Worm (Caenorhabditis elegans): ENCODE data around the gene asp-6.

The asp-6 gene

ce11 chrV:8226812-8227211 is 41.9 kb downstream of the asp-6 start, which contains the start of gene K07C11.10:
Gene K07C11.10, minus strand, starts transcription at chrV:8226912.
- TF ChIP-seq nhr-6 (tag; optimal IDR thresholded peaks at IDR 0.05): no peak
- TF ChIP-seq unc-39 (tag; optimal IDR thresholded peaks at IDR 0.05): no peak
- no peak for TF ChIP-seq skn-1 (tag; optimal IDR thresholded peaks at IDR 0.05)
- no peak for TF ChIP-seq Y55F3AM.14 (GFP tag; optimal IDR thresholded peaks at IDR 0.05)
- no peak for TF ChIP-seq mdl-1 (tag; optimal IDR thresholded peaks at IDR 0.05)

- TF ChIP-seq fos-1 (tag; optimal IDR thresholded peaks at IDR 0.05): no peak
- no peak for TF ChIP-seq nhr-12 (tag; optimal IDR thresholded peaks at IDR 0.05)
- TF ChIP-seq lin-11 (tag; optimal IDR thresholded peaks at IDR 0.05): no peak
- TF ChIP-seq gmeb-1 (tag; optimal IDR thresholded peaks at IDR 0.05): no peak
- TF ChIP-seq ceh-16 (tag; optimal IDR thresholded peaks at IDR 0.05): no peak
- TF ChIP-seq nhr-21 (tag; optimal IDR thresholded peaks at IDR 0.05): no peak
- TF ChIP-seq unc-39 (tag; optimal IDR thresholded peaks at IDR 0.05): no peak
Observed at ce11 chrV:8224634-8225033, 44.1 kb downstream of the asp-6 start, which contains the start of gene pax-1. Gene pax-1, plus strand, starts transcription at chrV:8224934.

- TF ChIP-seq ztf-11 (tag; optimal IDR thresholded peaks at IDR 0.05) (no peak), nhr-6 (tag; optimal IDR thresholded peaks at IDR 0.05) (no peak)
Observed at ce11 chrV:8223417-8223816, 45.3 kb downstream of the asp-6 start.

ce11 chrV:8221083-8221538 is 47.6 kb downstream of the asp-6 start, which contains the start of the genes cogc-6 and air-1:
Gene cogc-6, minus strand, starts transcription at chrV:8221316.
Gene air-1, plus strand, starts transcription at chrV:8221488.
- TF ChIP-seq nhr-129 (tag; optimal IDR thresholded peaks at IDR 0.05) (peak; percentile 44), C34F6.9 (tag; optimal IDR thresholded peaks at IDR 0.05) (peak; percentile 48), nhr-21 (tag; optimal IDR thresholded peaks at IDR 0.05) (no peak), crh-2 (tag; optimal IDR thresholded peaks at IDR 0.05) (peak; percentile 88), lin-39 (tag; optimal IDR thresholded peaks at IDR 0.05) (no peak), unc-55 (GFP tag; optimal IDR thresholded peaks at IDR 0.05) (peak; percentile 34), gmeb-1 (tag; optimal IDR thresholded peaks at IDR 0.05) (peak; percentile 53), lsy-2 (tag; optimal IDR thresholded peaks at IDR 0.05) (peak in 1 of 2 experiments; percentile 41), snpc-4 (tag; optimal IDR thresholded peaks at IDR 0.05) (peak; percentile 11)

- TF ChIP-seq F13H6.1 (tag; optimal IDR thresholded peaks at IDR 0.05): no peak
- no peak for TF ChIP-seq nhr-6 (tag; optimal IDR thresholded peaks at IDR 0.05)
- TF ChIP-seq nhr-129 (tag; optimal IDR thresholded peaks at IDR 0.05): no peak
- no peak for TF ChIP-seq ztf-1 (GFP tag; conservative IDR thresholded peaks at IDR 0.05)
- TF ChIP-seq mbf-1 (tag; optimal IDR thresholded peaks at IDR 0.05): no peak
- no peak for TF ChIP-seq ama-1 (optimal IDR thresholded peaks at IDR 0.05)
- TF ChIP-seq dmd-4 (tag; optimal IDR thresholded peaks at IDR 0.05): no peak
- TF ChIP-seq nhr-237 (tag; optimal IDR thresholded peaks at IDR 0.05): no peak
- no peak for TF ChIP-seq aly-2 (tag; optimal IDR thresholded peaks at IDR 0.05)
- no peak for TF ChIP-seq unc-55 (GFP tag; optimal IDR thresholded peaks at IDR 0.05)
- no peak for TF ChIP-seq zag-1 (tag; optimal IDR thresholded peaks at IDR 0.05)
Observed at ce11 chrV:8219550-8219949, 49.2 kb downstream of the asp-6 start.

ce11 chrV:8217661-8218265 is 51.0 kb downstream of the asp-6 start, which contains the start of gene K07C11.8:
Gene K07C11.8, minus strand, starts transcription at chrV:8217884.
- peak; percentile 11 for TF ChIP-seq fos-1 (tag; optimal IDR thresholded peaks at IDR 0.05)
- TF ChIP-seq mbf-1 (tag; optimal IDR thresholded peaks at IDR 0.05): no peak
- TF ChIP-seq unc-55 (GFP tag; optimal IDR thresholded peaks at IDR 0.05): peak; percentile 39
